Fruit fly (Drosophila melanogaster): ENCODE results near the gene CG33303.

CG33303 gene

DNA sequence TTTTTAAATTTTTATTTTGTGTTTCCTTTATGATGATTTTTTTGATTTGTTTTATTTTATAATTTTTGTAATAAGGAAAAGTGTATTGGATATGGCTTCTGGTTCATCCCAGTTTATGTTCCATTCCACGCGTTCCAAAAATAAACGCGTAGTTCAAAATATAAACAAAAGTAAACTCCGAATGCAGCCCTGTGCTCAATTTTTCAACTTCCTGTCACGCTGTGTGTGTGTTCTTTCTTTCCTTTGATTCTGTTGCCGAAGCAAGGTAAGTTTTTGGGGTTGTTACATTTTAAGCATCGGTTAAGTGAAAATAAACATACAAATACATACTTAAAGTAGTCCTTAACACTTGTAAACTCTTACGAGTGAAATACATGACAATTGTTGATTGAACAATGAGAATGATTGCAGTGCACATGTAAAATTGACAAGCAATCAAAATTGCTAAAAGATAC, 32.6 kb upstream of the CG33303 start, which contains the start of the genes Ip259 and RpS27A (continued):
- TF ChIP-seq gt (GFP tag; IDR thresholded peaks at IDR 0.05) (no peak), corto (GFP tag; optimal IDR thresholded peaks at IDR 0.05) (no peak), Sox100B (GFP tag; optimal IDR thresholded peaks at IDR 0.05) (peak; percentile 66), CG6175 (GFP tag; IDR thresholded peaks at IDR 0.05) (no peak), CG17568 (GFP tag; optimal IDR thresholded peaks at IDR 0.05) (peak; percentile 64), Max (GFP tag; optimal IDR thresholded peaks at IDR 0.05) (peak; percentile 86), HLH4C (GFP tag; IDR thresholded peaks at IDR 0.05; ENCODE audit: partially characterized antibody) (no peak), Ssrp (tag; optimal IDR thresholded peaks at IDR 0.05) (peak; percentile 52), Lpt (GFP tag; optimal IDR thresholded peaks at IDR 0.05) (no peak), inv (GFP tag; IDR thresholded peaks at IDR 0.05; ENCODE audit: partially characterized antibody) (no peak), maf-S (GFP tag; optimal IDR thresholded peaks at IDR 0.05) (peak; percentile 57), wdn (GFP tag; IDR thresholded peaks at IDR 0.05) (peak; percentile 54; the same call in 1 of the 2 replicates), H15 (GFP tag; IDR thresholded peaks at IDR 0.05) (peak; percentile 71), dmrt11E (tag; optimal IDR thresholded peaks at IDR 0.05) (peak; percentile 71), CG15601 (tag; optimal IDR thresholded peaks at IDR 0.05) (peak; percentile 55), shn (GFP tag; optimal IDR thresholded peaks at IDR 0.05) (peak; percentile 70), fd64A (GFP tag; optimal IDR thresholded peaks at IDR 0.05) (peak; percentile 66), CG8359 (GFP tag; optimal IDR thresholded peaks at IDR 0.05; ENCODE audit: borderline replicate concordance) (peak; percentile 60), CG33213 (GFP tag; optimal IDR thresholded peaks at IDR 0.05) (peak; percentile 88), sug (tag; optimal IDR thresholded peaks at IDR 0.05) (peak; percentile 75), cg (GFP tag; optimal IDR thresholded peaks at IDR 0.05) (no peak), nerfin-1 (tag; optimal IDR thresholded peaks at IDR 0.05) (peak; percentile 59), sqz (GFP tag; optimal IDR thresholded peaks at IDR 0.05) (no peak), Sin3A (optimal IDR thresholded peaks at IDR 0.05) (no peak), CG18476 (GFP tag; optimal IDR thresholded peaks at IDR 0.05) (peak; percentile 42), Adf1 (GFP tag; IDR thresholded peaks at IDR 0.05) (peak; percentile 37), CG13775 (GFP tag; optimal IDR thresholded peaks at IDR 0.05) (peak; percentile 87), wek (GFP tag; optimal IDR thresholded peaks at IDR 0.05) (peak; percentile 84), CG18599 (GFP tag; optimal IDR thresholded peaks at IDR 0.05) (no peak), eyg (GFP tag; optimal IDR thresholded peaks at IDR 0.05) (peak; percentile 41), CG4707 (GFP tag; optimal IDR thresholded peaks at IDR 0.05) (peak; percentile 79), chinmo (GFP tag; IDR thresholded peaks at IDR 0.05; ENCODE audit: partially characterized antibody) (no peak), jumu (GFP tag; optimal IDR thresholded peaks at IDR 0.05) (no peak), ems (GFP tag; optimal IDR thresholded peaks at IDR 0.05) (peak; percentile 21), D (optimal IDR thresholded peaks at IDR 0.05) (no peak), D (GFP tag; optimal IDR thresholded peaks at IDR 0.05) (peak; percentile 62), H2.0 (GFP tag; IDR thresholded peaks at IDR 0.05) (peak; percentile 71), sna (GFP tag; IDR thresholded peaks at IDR 0.05; ENCODE audit: partially characterized antibody) (no peak), Gug (GFP tag; IDR thresholded peaks at IDR 0.05) (no peak; the same call in 3 of the 4 replicates), CG14050 (GFP tag; IDR thresholded peaks at IDR 0.05) (peak; percentile 71), zfh1 (GFP tag; IDR thresholded peaks at IDR 0.05) (peak; percentile 90), Nf-YB (GFP tag; optimal IDR thresholded peaks at IDR 0.05) (peak; percentile 58), CG8765 (GFP tag; IDR thresholded peaks at IDR 0.05) (0 out of 2 replicates have a peak, but pooled peaks have one; percentile 48), insv (GFP tag; optimal IDR thresholded peaks at IDR 0.05) (peak in 1 of 2 experiments; percentile 62), CG8290 (GFP tag; optimal IDR thresholded peaks at IDR 0.05) (peak; percentile 74), CG8290 (tag; optimal IDR thresholded peaks at IDR 0.05) (peak in 1 of 2 experiments; percentile 63), Mrtf (GFP tag; IDR thresholded peaks at IDR 0.05) (no peak; the same call in 1 of the 3 replicates), tgo (GFP tag; IDR thresholded peaks at IDR 0.05) (peak; percentile 55), CG5953 (GFP tag; IDR thresholded peaks at IDR 0.05) (peak; percentile 65; the same call in 1 of the 2 replicates), sima (GFP tag; optimal IDR thresholded peaks at IDR 0.05) (peak; percentile 43), CG9437 (GFP tag; optimal IDR thresholded peaks at IDR 0.05) (peak; percentile 74)

Data from whole organism, embryonic.